Fruit fly (Drosophila melanogaster) whole organism, embryonic: ENCODE results near the gene CG32299.

Experiments
- CG1647 ChIP-seq: fragments of 200-800 bp; sonication (Bioruptor generic); optimal IDR thresholded peaks from 3 replicates; lab custom pipeline; 2016; ENCODE audit warnings: missing biosample characterization, missing genetic modification characterization
- Dip2 ChIP-seq: fragments of 200-800 bp; sonication (Bioruptor generic); IDR thresholded peaks from 2 replicates; pipeline ENCODE4 v1.3.6; 2022; ENCODE audit warnings: missing biosample characterization, missing genetic modification characterization

DNA sequence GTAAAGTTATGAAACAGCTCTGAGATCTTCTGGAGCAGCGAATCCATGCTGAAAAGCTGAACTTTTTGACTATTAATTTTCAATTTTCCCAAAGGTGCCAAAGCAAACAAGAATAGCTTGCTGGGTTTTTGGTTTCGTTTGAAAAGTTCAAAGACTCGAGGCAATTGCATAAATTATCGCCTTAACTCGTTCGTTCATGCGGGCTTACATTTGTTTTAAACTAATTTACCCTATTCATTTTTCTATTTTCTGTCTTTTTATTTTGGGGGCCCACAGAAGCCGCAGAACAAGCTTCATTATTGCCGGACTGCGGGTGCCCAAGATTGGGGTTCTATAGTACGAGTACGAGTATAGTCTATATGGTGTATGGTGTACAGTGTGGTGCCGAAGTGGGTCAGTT lies at the start of gene CG32299, which contains the start of gene CG32298:
- TF ChIP-seq CG1647 (GFP tag; lab: Kevin White, UChicago) (no peak), Dip2 (GFP tag; lab: Robert Waterston, UW) (no peak)
